Worm (Caenorhabditis elegans): ENCODE measurements around the gene Y43C5A.3.

Gene Y43C5A.3

DNA sequence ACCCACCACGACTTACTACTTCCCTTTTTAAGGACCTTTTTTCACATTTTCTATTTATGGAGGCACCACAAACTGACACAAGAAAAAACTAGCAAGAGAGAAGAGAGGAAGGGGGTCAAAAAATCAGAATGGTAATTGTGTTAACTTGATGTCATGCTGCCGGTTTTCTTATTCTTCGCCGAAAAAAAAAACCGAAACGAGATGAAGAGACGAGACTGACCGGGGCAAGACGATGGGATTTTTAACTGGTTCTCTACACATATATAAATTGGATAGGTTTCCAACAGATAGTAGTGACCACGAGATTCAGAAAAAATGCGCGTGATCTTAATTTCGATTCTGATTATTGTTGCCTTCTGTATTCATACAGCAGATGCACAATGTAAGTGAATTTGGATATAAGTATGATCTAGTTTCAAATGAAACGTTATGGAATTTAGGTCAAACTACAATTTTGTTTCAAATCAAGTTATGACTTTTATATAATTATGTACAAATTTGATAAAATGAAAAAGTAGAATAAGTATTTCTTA is at the start of gene Y43C5A.3:
Gene Y43C5A.3, plus strand, starts transcription at position 256 of the 533 bp plus-strand sequence.
- TF ChIP-seq ceh-39 (tag; optimal IDR thresholded peaks at IDR 0.05) (no peak), ceh-83 (GFP tag; optimal IDR thresholded peaks at IDR 0.05) (no peak), sem-2 (GFP tag; optimal IDR thresholded peaks at IDR 0.05) (no peak), ceh-43 (GFP tag; optimal IDR thresholded peaks at IDR 0.05) (no peak), elt-3 (tag; optimal IDR thresholded peaks at IDR 0.05) (no peak), ham-2 (GFP tag; optimal IDR thresholded peaks at IDR 0.05) (no peak), mab-5 (tag; optimal IDR thresholded peaks at IDR 0.05) (no peak), elt-1 (tag; optimal IDR thresholded peaks at IDR 0.05; ENCODE audit: borderline replicate concordance, insufficient read depth) (no peak), mls-2 (tag; optimal IDR thresholded peaks at IDR 0.05) (no peak), ces-1 (GFP tag; optimal IDR thresholded peaks at IDR 0.05) (no peak), nhr-237 (tag; optimal IDR thresholded peaks at IDR 0.05) (no peak)

DNA sequence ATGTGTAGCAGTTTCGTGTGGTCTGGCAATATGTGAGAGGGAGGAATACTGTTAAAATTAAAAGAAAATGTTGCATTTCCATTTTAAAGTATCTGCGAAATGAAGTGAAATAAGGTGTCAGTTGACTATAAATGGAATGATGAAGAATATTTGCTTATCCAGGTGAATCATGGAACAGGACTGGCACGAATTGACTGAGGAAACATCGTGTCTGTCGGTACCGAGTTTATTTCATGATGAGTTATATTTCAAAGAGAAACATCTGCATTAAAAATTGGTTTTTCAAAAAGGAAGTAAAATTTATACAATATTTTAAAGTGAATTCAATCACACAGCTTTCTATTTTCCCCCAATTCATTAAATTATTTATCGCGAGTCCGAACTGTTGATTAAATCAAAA is 46.3 kb upstream of the Y43C5A.3 start, which contains the start of gene F01G10.6:
Gene F01G10.6, minus strand, starts transcription at position 101 of the 400 bp plus-strand sequence.
- TF ChIP-seq elt-1 (tag; optimal IDR thresholded peaks at IDR 0.05; ENCODE audit: borderline replicate concordance, insufficient read depth) = no peak
- TF ChIP-seq zip-8 (tag; optimal IDR thresholded peaks at IDR 0.05) = no peak
- TF ChIP-seq hlh-1 (tag; optimal IDR thresholded peaks at IDR 0.05) = no peak
- no peak for TF ChIP-seq ham-2 (GFP tag; optimal IDR thresholded peaks at IDR 0.05)
- no peak for TF ChIP-seq tbx-8 (GFP tag; optimal IDR thresholded peaks at IDR 0.05)
- TF ChIP-seq flh-1 (GFP tag; optimal IDR thresholded peaks at IDR 0.05) = no peak
- no peak for TF ChIP-seq nhr-76 (tag; optimal IDR thresholded peaks at IDR 0.05)
- no peak for TF ChIP-seq ces-1 (GFP tag; optimal IDR thresholded peaks at IDR 0.05)
- TF ChIP-seq lin-13 (tag; optimal IDR thresholded peaks at IDR 0.05) = no peak
- no peak for TF ChIP-seq drap-1 (GFP tag; optimal IDR thresholded peaks at IDR 0.05)
- TF ChIP-seq nhr-28 (tag; optimal IDR thresholded peaks at IDR 0.05) = no peak
- no peak for TF ChIP-seq blmp-1 (tag; optimal IDR thresholded peaks at IDR 0.05)
- no peak for TF ChIP-seq nhr-12 (tag; optimal IDR thresholded peaks at IDR 0.05)

- no peak for TF ChIP-seq elt-1 (tag; optimal IDR thresholded peaks at IDR 0.05; ENCODE audit: borderline replicate concordance, insufficient read depth)
- TF ChIP-seq mls-2 (tag; optimal IDR thresholded peaks at IDR 0.05) = no peak
- TF ChIP-seq flh-1 (GFP tag; optimal IDR thresholded peaks at IDR 0.05) = no peak
- TF ChIP-seq sem-2 (GFP tag; optimal IDR thresholded peaks at IDR 0.05) = no peak
- TF ChIP-seq snpc-4 (tag; optimal IDR thresholded peaks at IDR 0.05) = no peak
- no peak for TF ChIP-seq ceh-39 (tag; optimal IDR thresholded peaks at IDR 0.05)
These were observed 42.9 kb upstream of the Y43C5A.3 start, which contains the start of gene F01G10.5 for ce11 chrIV:10230971-10231370. Gene F01G10.5, minus strand, starts transcription at chrIV:10231071.

DNA sequence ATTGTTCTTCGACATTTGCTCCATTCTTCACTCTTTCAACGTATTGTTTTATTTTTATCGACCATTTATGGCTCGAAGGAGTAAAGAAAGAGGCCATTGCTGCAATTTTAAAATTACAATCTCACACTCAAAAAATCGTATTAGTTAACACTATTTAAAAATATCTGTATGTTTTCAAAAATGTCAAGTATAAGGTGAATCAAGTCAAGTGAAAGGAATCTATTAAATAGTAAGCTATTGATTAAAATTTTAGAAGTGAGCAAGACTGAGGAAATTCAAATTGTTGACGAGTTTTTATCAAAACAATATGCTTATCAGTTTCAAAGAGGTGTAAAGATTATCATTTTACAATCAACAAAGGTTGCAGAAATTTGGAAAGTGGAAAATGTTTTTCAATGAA is 41.4 kb upstream of the Y43C5A.3 start, which contains the start of gene F01G10.4:
Gene F01G10.4, minus strand, starts transcription at position 101 of the 400 bp plus-strand sequence.
- no peak for TF ChIP-seq unc-62 (GFP tag; optimal IDR thresholded peaks at IDR 0.05)
- no peak for TF ChIP-seq blmp-1 (tag; optimal IDR thresholded peaks at IDR 0.05)
- TF ChIP-seq nhr-28 (tag; optimal IDR thresholded peaks at IDR 0.05) = no peak
- no peak for TF ChIP-seq M03D4.4 (tag; optimal IDR thresholded peaks at IDR 0.05)
- no peak for TF ChIP-seq unc-120 (tag; optimal IDR thresholded peaks at IDR 0.05; ENCODE audit: poor library complexity, severe bottlenecking)
- TF ChIP-seq nhr-237 (tag; optimal IDR thresholded peaks at IDR 0.05) = no peak
- TF ChIP-seq zip-8 (tag; optimal IDR thresholded peaks at IDR 0.05) = no peak
- no peak for TF ChIP-seq elt-3 (tag; optimal IDR thresholded peaks at IDR 0.05)
- TF ChIP-seq mab-5 (tag; optimal IDR thresholded peaks at IDR 0.05) = no peak
- TF ChIP-seq ceh-83 (GFP tag; optimal IDR thresholded peaks at IDR 0.05) = no peak
- no peak for TF ChIP-seq nhr-12 (tag; optimal IDR thresholded peaks at IDR 0.05)

DNA sequence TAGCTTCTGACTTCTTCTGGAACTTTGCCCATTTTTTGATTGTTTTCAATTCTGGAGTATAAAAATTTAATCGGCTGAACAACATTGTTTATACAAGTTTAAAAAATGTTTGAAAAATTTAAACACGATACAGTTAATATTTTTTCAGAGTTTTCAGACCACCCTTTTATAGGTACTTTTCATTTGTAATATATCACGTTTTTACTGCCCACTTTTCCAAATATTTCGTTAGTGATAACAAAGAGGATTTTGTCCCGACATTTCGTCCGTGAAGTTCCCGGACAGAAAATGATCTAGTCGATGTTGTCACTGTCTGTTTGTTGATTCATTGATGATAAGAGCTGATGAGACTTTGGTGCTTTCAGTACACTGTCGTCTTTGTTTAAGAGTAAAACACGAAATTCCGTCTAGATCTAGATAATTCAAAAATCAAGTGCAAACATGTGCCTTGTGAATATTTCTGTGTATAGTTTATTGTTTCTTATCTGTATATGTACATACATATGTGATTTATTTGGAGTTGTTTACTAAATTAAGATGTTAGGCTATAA is 38.5 kb upstream of the Y43C5A.3 start, which contains the start of gene ech-9:
Gene ech-9, minus strand, starts transcription at position 51 of the 551 bp plus-strand sequence.
- TF ChIP-seq unc-62 (GFP tag; optimal IDR thresholded peaks at IDR 0.05) (no peak), tbx-8 (GFP tag; optimal IDR thresholded peaks at IDR 0.05) (no peak), nhr-237 (tag; optimal IDR thresholded peaks at IDR 0.05) (no peak), unc-120 (tag; optimal IDR thresholded peaks at IDR 0.05; ENCODE audit: poor library complexity, severe bottlenecking) (no peak), ztf-11 (tag; optimal IDR thresholded peaks at IDR 0.05) (no peak)

ce11 chrIV:10236106-10236505 is 37.7 kb upstream of the Y43C5A.3 start:
- TF ChIP-seq ces-1 (GFP tag; optimal IDR thresholded peaks at IDR 0.05) (no peak), nhr-237 (tag; optimal IDR thresholded peaks at IDR 0.05) (no peak), ceh-39 (tag; optimal IDR thresholded peaks at IDR 0.05) (no peak), nhr-2 (tag; optimal IDR thresholded peaks at IDR 0.05) (no peak), lsy-2 (tag; optimal IDR thresholded peaks at IDR 0.05) (no peak), mab-5 (tag; optimal IDR thresholded peaks at IDR 0.05) (no peak), ham-2 (GFP tag; optimal IDR thresholded peaks at IDR 0.05) (no peak), bed-3 (GFP tag; optimal IDR thresholded peaks at IDR 0.05) (no peak), unc-39 (tag; optimal IDR thresholded peaks at IDR 0.05) (no peak), hlh-1 (tag; optimal IDR thresholded peaks at IDR 0.05) (no peak), sem-2 (GFP tag; optimal IDR thresholded peaks at IDR 0.05) (no peak), nhr-28 (tag; optimal IDR thresholded peaks at IDR 0.05) (no peak), M03D4.4 (tag; optimal IDR thresholded peaks at IDR 0.05) (no peak)
